Fruit fly (Drosophila melanogaster): ENCODE measurements around the gene Pdzd8.

The Pdzd8 gene

DNA sequence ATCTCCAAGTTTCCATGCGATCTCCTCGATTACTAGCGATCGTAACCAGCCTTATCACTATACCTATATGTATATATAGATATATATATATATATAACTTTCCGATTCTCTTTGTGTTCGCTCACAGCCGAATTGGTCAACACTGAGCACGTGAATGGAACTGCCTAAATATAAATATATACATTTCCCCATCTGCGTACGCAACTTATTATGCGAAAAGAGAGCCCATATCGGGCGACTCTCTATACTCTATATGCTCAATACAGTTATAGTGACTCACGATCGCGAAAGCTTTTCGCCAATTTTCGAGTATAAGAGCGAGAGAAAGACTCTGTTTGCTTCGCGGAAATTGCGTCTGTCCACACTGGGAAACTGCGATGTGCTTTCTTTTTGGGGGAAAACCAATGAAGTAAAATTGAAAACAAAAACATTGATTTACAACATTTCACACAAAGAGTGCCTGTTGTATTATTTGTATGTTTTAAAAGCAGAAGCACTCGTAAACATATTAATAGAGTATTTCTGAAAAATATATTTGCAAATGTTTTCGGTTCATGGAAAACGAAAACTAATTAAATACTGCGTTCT, 7.9 kb downstream of the Pdzd8 start:
- TF ChIP-seq CrebA (GFP tag; optimal IDR thresholded peaks at IDR 0.05; ENCODE audit: borderline replicate concordance) (no peak), Dfd (GFP tag; optimal IDR thresholded peaks at IDR 0.05) (no peak), fru (GFP tag; optimal IDR thresholded peaks at IDR 0.05) (no peak), sage (GFP tag; optimal IDR thresholded peaks at IDR 0.05) (peak; percentile 17), dl (GFP tag; optimal IDR thresholded peaks at IDR 0.05; ENCODE audit: insufficient read depth in 1 of 2, partially characterized antibody in 2 of 2) (no peak), Myc (optimal IDR thresholded peaks at IDR 0.05) (no peak), Rel (GFP tag; optimal IDR thresholded peaks at IDR 0.05) (no peak), Rel (tag; optimal IDR thresholded peaks at IDR 0.05) (peak; percentile 94), Hnf4 (GFP tag; optimal IDR thresholded peaks at IDR 0.05) (peak; percentile 2), pan (optimal IDR thresholded peaks at IDR 0.05) (no peak), CG32264 (GFP tag; optimal IDR thresholded peaks at IDR 0.05) (no peak), Hr78 (GFP tag; optimal IDR thresholded peaks at IDR 0.05) (no peak)

DNA sequence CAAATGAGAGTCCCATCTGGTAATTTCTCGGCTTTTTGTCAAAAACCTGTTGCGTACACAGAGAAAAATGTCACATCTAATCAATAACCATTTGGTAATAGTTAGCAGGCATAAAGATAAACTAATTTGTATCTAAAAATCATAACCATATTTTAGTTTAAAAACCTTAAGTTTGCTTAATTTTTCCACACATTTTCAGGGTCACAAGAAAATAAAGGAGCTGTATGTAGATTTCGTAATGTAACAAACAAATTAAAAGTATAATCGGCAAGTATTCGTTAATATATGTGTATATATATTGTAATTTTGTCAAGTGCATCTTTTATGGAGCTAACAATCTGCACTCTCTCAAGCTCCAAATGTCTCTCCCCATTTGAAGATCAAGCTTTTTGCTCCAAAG, 9.7 kb downstream of the Pdzd8 start:
- TF ChIP-seq CrebA (GFP tag; optimal IDR thresholded peaks at IDR 0.05; ENCODE audit: borderline replicate concordance) (peak; percentile 42), Rel (GFP tag; optimal IDR thresholded peaks at IDR 0.05) (no peak), Rel (tag; optimal IDR thresholded peaks at IDR 0.05) (peak; percentile 69), br (GFP tag; optimal IDR thresholded peaks at IDR 0.05) (peak; percentile 74), foxo (GFP tag; optimal IDR thresholded peaks at IDR 0.05) (peak in 1 of 2 experiments; percentile 85), N (GFP tag; optimal IDR thresholded peaks at IDR 0.05) (no peak), brk (GFP tag; optimal IDR thresholded peaks at IDR 0.05) (peak; percentile 71), Hnf4 (GFP tag; optimal IDR thresholded peaks at IDR 0.05) (peak; percentile 77), rgr (GFP tag; optimal IDR thresholded peaks at IDR 0.05) (peak; percentile 81), Vsx2 (GFP tag; optimal IDR thresholded peaks at IDR 0.05; ENCODE audit: partially characterized antibody) (no peak), Sp1 (GFP tag; optimal IDR thresholded peaks at IDR 0.05) (peak; percentile 93), psq (GFP tag; optimal IDR thresholded peaks at IDR 0.05) (peak; percentile 72), jim (GFP tag; optimal IDR thresholded peaks at IDR 0.05) (no peak), Dif (GFP tag; optimal IDR thresholded peaks at IDR 0.05; ENCODE audit: partially characterized antibody) (no peak), ey (GFP tag; optimal IDR thresholded peaks at IDR 0.05) (peak; percentile 75), HLH106 (tag; optimal IDR thresholded peaks at IDR 0.05) (peak; percentile 92), Hr83 (GFP tag; optimal IDR thresholded peaks at IDR 0.05; ENCODE audit: poor library complexity, severe bottlenecking) (no peak), woc (GFP tag; optimal IDR thresholded peaks at IDR 0.05) (peak; percentile 69), dl (GFP tag; optimal IDR thresholded peaks at IDR 0.05; ENCODE audit: insufficient read depth in 1 of 2, partially characterized antibody in 2 of 2) (no peak), sv (GFP tag; optimal IDR thresholded peaks at IDR 0.05) (peak; percentile 72), CG9705 (GFP tag; optimal IDR thresholded peaks at IDR 0.05) (peak; percentile 83), Abd-B (GFP tag; optimal IDR thresholded peaks at IDR 0.05) (no peak), fru (GFP tag; optimal IDR thresholded peaks at IDR 0.05) (peak; percentile 85), CG32264 (GFP tag; optimal IDR thresholded peaks at IDR 0.05) (peak; percentile 0), Jra (GFP tag; optimal IDR thresholded peaks at IDR 0.05) (peak; percentile 24), OdsH (GFP tag; optimal IDR thresholded peaks at IDR 0.05) (peak; percentile 87), sage (GFP tag; optimal IDR thresholded peaks at IDR 0.05) (no peak), h (GFP tag; optimal IDR thresholded peaks at IDR 0.05) (peak; percentile 85), dmrt93B (GFP tag; optimal IDR thresholded peaks at IDR 0.05) (peak; percentile 72)

DNA sequence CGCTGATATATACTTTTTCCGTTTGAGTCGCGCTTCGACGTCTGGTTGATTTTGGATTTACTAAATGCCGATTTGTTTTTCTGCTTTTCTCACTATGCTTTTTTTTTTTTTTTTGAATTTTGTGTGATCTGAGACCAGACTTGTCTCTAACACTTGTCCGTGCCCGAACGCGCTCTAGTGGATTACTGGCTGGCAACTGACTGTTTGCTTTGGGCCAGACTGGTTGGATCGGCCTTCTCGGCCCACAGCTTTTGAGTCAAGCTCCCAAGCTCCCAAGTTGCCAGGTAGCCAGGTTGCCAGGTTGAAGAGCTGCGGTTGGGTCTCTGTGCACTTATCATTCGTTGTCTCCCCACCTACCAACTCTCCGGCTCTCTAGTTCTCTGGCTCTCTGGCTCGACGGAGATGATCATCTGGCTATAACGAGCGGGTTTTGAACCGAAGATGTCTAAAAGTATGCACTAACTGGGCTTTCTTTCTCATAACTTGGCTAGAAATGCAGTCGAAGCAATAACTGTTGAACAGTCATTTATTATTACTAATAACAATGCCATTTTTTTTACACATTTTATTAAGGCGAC, 13.5 kb downstream of the Pdzd8 start, which contains the start of gene pot:
Gene pot (minus strand): TSS at position 205 of the 578 bp plus-strand sequence.
- TF ChIP-seq rgr (GFP tag; optimal IDR thresholded peaks at IDR 0.05) (no peak), usp (GFP tag; optimal IDR thresholded peaks at IDR 0.05) (no peak), N (GFP tag; optimal IDR thresholded peaks at IDR 0.05) (no peak), h (GFP tag; optimal IDR thresholded peaks at IDR 0.05) (no peak), dsf (GFP tag; optimal IDR thresholded peaks at IDR 0.05; ENCODE audit: borderline replicate concordance) (no peak), br (GFP tag; optimal IDR thresholded peaks at IDR 0.05) (no peak), sage (GFP tag; optimal IDR thresholded peaks at IDR 0.05) (no peak), Hr78 (GFP tag; optimal IDR thresholded peaks at IDR 0.05) (no peak), jim (GFP tag; optimal IDR thresholded peaks at IDR 0.05) (no peak), tai (GFP tag; optimal IDR thresholded peaks at IDR 0.05) (no peak), pan (optimal IDR thresholded peaks at IDR 0.05) (no peak), CG9705 (GFP tag; optimal IDR thresholded peaks at IDR 0.05) (no peak), foxo (GFP tag; optimal IDR thresholded peaks at IDR 0.05) (no peak), dmrt93B (GFP tag; optimal IDR thresholded peaks at IDR 0.05) (no peak), lola (GFP tag; optimal IDR thresholded peaks at IDR 0.05) (no peak), Dif (GFP tag; optimal IDR thresholded peaks at IDR 0.05; ENCODE audit: partially characterized antibody) (peak; percentile 18), Dfd (GFP tag; optimal IDR thresholded peaks at IDR 0.05) (no peak), Mio (GFP tag; optimal IDR thresholded peaks at IDR 0.05) (no peak), sv (GFP tag; optimal IDR thresholded peaks at IDR 0.05) (no peak), fru (GFP tag; optimal IDR thresholded peaks at IDR 0.05) (no peak), ey (GFP tag; optimal IDR thresholded peaks at IDR 0.05) (no peak), woc (GFP tag; optimal IDR thresholded peaks at IDR 0.05) (peak; percentile 14), Myc (optimal IDR thresholded peaks at IDR 0.05) (peak; percentile 61), Hnf4 (GFP tag; optimal IDR thresholded peaks at IDR 0.05) (no peak), Hr83 (GFP tag; optimal IDR thresholded peaks at IDR 0.05; ENCODE audit: poor library complexity, severe bottlenecking) (peak; percentile 36), dl (GFP tag; optimal IDR thresholded peaks at IDR 0.05; ENCODE audit: insufficient read depth in 1 of 2, partially characterized antibody in 2 of 2) (peak in 1 of 2 experiments; percentile 33), Rel (GFP tag; optimal IDR thresholded peaks at IDR 0.05) (no peak), Rel (tag; optimal IDR thresholded peaks at IDR 0.05) (no peak), psq (GFP tag; optimal IDR thresholded peaks at IDR 0.05) (no peak), Vsx2 (GFP tag; optimal IDR thresholded peaks at IDR 0.05; ENCODE audit: partially characterized antibody) (peak; percentile 62), OdsH (GFP tag; optimal IDR thresholded peaks at IDR 0.05) (no peak), CrebA (GFP tag; optimal IDR thresholded peaks at IDR 0.05; ENCODE audit: borderline replicate concordance) (no peak), Abd-B (GFP tag; optimal IDR thresholded peaks at IDR 0.05) (no peak), HLH106 (tag; optimal IDR thresholded peaks at IDR 0.05) (no peak)

Measured in whole organism, wandering third instar larva.